Fruit fly (Drosophila melanogaster): ENCODE results near the gene GckIII.

The GckIII gene

dm6 chr3R:17065018-17065784, 20.1 kb upstream of the GckIII start (continued):
- TF ChIP-seq sug (tag; optimal IDR thresholded peaks at IDR 0.05): peak; percentile 78
- TF ChIP-seq CG12104 (GFP tag; optimal IDR thresholded peaks at IDR 0.05): peak; percentile 88
- peak; percentile 93 for TF ChIP-seq Dip3 (GFP tag; optimal IDR thresholded peaks at IDR 0.05)
- peak; percentile 86 for TF ChIP-seq gcm2 (GFP tag; optimal IDR thresholded peaks at IDR 0.05)
- peak; percentile 82 for TF ChIP-seq danr (GFP tag; IDR thresholded peaks at IDR 0.05)
- TF ChIP-seq gcm (GFP tag; optimal IDR thresholded peaks at IDR 0.05): peak; percentile 95
- no peak for TF ChIP-seq Dref (GFP tag; IDR thresholded peaks at IDR 0.05)
- peak; percentile 76 for TF ChIP-seq Gug (GFP tag; IDR thresholded peaks at IDR 0.05)
- no peak for TF ChIP-seq zen2 (GFP tag; IDR thresholded peaks at IDR 0.05; ENCODE audit: partially characterized antibody)
- TF ChIP-seq CG14710 (tag; optimal IDR thresholded peaks at IDR 0.05): peak; percentile 91
- peak; percentile 92 for TF ChIP-seq zfh2 (GFP tag; optimal IDR thresholded peaks at IDR 0.05)
- peak; percentile 90 for TF ChIP-seq CG17385 (GFP tag; optimal IDR thresholded peaks at IDR 0.05)
- TF ChIP-seq Jarid2 (GFP tag; optimal IDR thresholded peaks at IDR 0.05): peak; percentile 75
- peak; percentile 91 for TF ChIP-seq HLH54F (GFP tag; optimal IDR thresholded peaks at IDR 0.05)
- peak; percentile 80 for TF ChIP-seq CG11093 (GFP tag; IDR thresholded peaks at IDR 0.05)
- peak; percentile 79 for TF ChIP-seq Adf1 (GFP tag; IDR thresholded peaks at IDR 0.05)
- TF ChIP-seq ap (GFP tag; IDR thresholded peaks at IDR 0.05): peak; percentile 77
- peak; percentile 74 for TF ChIP-seq twi (tag; optimal IDR thresholded peaks at IDR 0.05)
- TF ChIP-seq CG34422 (GFP tag; IDR thresholded peaks at IDR 0.05): peak; percentile 89
- TF ChIP-seq CG16863 (GFP tag; optimal IDR thresholded peaks at IDR 0.05): peak; percentile 91
- peak; percentile 95 for TF ChIP-seq CG13424 (tag; optimal IDR thresholded peaks at IDR 0.05)
- TF ChIP-seq mld (GFP tag; IDR thresholded peaks at IDR 0.05; ENCODE audit: partially characterized antibody): no peak
- peak; percentile 82 for TF ChIP-seq Usf (GFP tag; optimal IDR thresholded peaks at IDR 0.05)
- TF ChIP-seq bowl (GFP tag; IDR thresholded peaks at IDR 0.05): peak; percentile 62; the same call in 1 of the 2 replicates
- TF ChIP-seq Antp (GFP tag; optimal IDR thresholded peaks at IDR 0.05): peak; percentile 87
- peak; percentile 89 for TF ChIP-seq CG10267 (tag; optimal IDR thresholded peaks at IDR 0.05)
- peak; percentile 75 for TF ChIP-seq CG31388 (GFP tag; optimal IDR thresholded peaks at IDR 0.05)
- peak; percentile 96 for TF ChIP-seq CG12769 (tag; optimal IDR thresholded peaks at IDR 0.05)
- TF ChIP-seq CG1529 (GFP tag; optimal IDR thresholded peaks at IDR 0.05): peak; percentile 87
- no peak for TF ChIP-seq usp (GFP tag; optimal IDR thresholded peaks at IDR 0.05)
- TF ChIP-seq lilli (GFP tag; optimal IDR thresholded peaks at IDR 0.05): peak; percentile 97
- TF ChIP-seq CG31441 (GFP tag; IDR thresholded peaks at IDR 0.05): peak; percentile 95
- peak; percentile 80 for TF ChIP-seq CG8359 (GFP tag; optimal IDR thresholded peaks at IDR 0.05; ENCODE audit: borderline replicate concordance)
- peak; percentile 54; the same call in 1 of the 2 replicates for TF ChIP-seq chm (GFP tag; IDR thresholded peaks at IDR 0.05)
- TF ChIP-seq Oaz (GFP tag; IDR thresholded peaks at IDR 0.05): peak; percentile 71
- peak; percentile 96 for TF ChIP-seq az2 (GFP tag; optimal IDR thresholded peaks at IDR 0.05)
- peak; percentile 78 for TF ChIP-seq Fer2 (tag; optimal IDR thresholded peaks at IDR 0.05)
- TF ChIP-seq cad (GFP tag; optimal IDR thresholded peaks at IDR 0.05): no peak
- no peak for TF ChIP-seq CG7745 (tag; optimal IDR thresholded peaks at IDR 0.05)
- TF ChIP-seq CG11085 (GFP tag; IDR thresholded peaks at IDR 0.05): peak; percentile 45
- TF ChIP-seq CG4820 (GFP tag; optimal IDR thresholded peaks at IDR 0.05): peak; percentile 88
- TF ChIP-seq CG10565 (GFP tag; optimal IDR thresholded peaks at IDR 0.05): peak; percentile 63
- TF ChIP-seq D19B (GFP tag; optimal IDR thresholded peaks at IDR 0.05): peak; percentile 85
- no peak for TF ChIP-seq aop (GFP tag; IDR thresholded peaks at IDR 0.05)
- peak; percentile 84 for TF ChIP-seq wdn (GFP tag; IDR thresholded peaks at IDR 0.05)
- TF ChIP-seq CG32532 (GFP tag; IDR thresholded peaks at IDR 0.05): peak; percentile 87
- peak; percentile 93 for TF ChIP-seq zf30C (GFP tag; optimal IDR thresholded peaks at IDR 0.05)
- peak; percentile 85 for TF ChIP-seq CG12942 (GFP tag; optimal IDR thresholded peaks at IDR 0.05)
- peak; percentile 67 for TF ChIP-seq CG15696 (tag; optimal IDR thresholded peaks at IDR 0.05)
- TF ChIP-seq chn (GFP tag; optimal IDR thresholded peaks at IDR 0.05): peak; percentile 86
